Worm (Caenorhabditis elegans) whole organism, L4/young adult: ENCODE results near the gene rpn-6.2.
"Not testable (repeated sequence)": the region's sequence is repeated elsewhere in the genome, so short reads cannot be mapped to it uniquely, and the experiment has no call there.

Experiments used
- W03F9.2 ChIP-seq: fragments of 150-350 bp; optimal IDR thresholded peaks from 2 replicates; lab custom pipeline; 2014; ENCODE audit warnings: missing biosample characterization, missing genetic modification characterization
- dao-5 ChIP-seq: sonication (generic microtip); optimal IDR thresholded peaks from 2 replicates; lab custom pipeline; 2016; ENCODE audit warnings: missing genotype, missing genetic modification characterization, moderate library complexity, missing compliant biosample characterization
- him-1 ChIP-seq: sonication (generic microtip); optimal IDR thresholded peaks from 2 replicates; lab custom pipeline; 2016; ENCODE audit warnings: missing genotype, missing genetic modification reagents, missing genetic modification characterization, missing compliant biosample characterization

Gene rpn-6.2

ce11 chrIII:9012309-9012708 lies 10.5 kb upstream of the rpn-6.2 start, which contains the start of gene F59B2.9:
TSS of gene F59B2.9 (minus strand) at chrIII:9012409.
- no peak for TF ChIP-seq W03F9.2 (tag; lab: Kevin White, UChicago)
- TF ChIP-seq him-1 (tag; lab: Kevin White, UChicago) = no peak
- no peak for TF ChIP-seq dao-5 (tag; lab: Kevin White, UChicago)

ce11 chrIII:9010047-9010446 lies 8.2 kb upstream of the rpn-6.2 start, which contains the start of gene F59B2.8:
TSS of gene F59B2.8 (minus strand) at chrIII:9010197.
- no peak for TF ChIP-seq him-1 (tag; lab: Kevin White, UChicago)
- no peak for TF ChIP-seq W03F9.2 (tag; lab: Kevin White, UChicago)
- TF ChIP-seq dao-5 (tag; lab: Kevin White, UChicago) = no peak

- no peak for TF ChIP-seq him-1 (tag; lab: Kevin White, UChicago)
- no peak for TF ChIP-seq dao-5 (tag; lab: Kevin White, UChicago)
- TF ChIP-seq W03F9.2 (tag; lab: Kevin White, UChicago) = no peak
Measured at ce11 chrIII:9007183-9007582, 5.4 kb upstream of the rpn-6.2 start.

DNA sequence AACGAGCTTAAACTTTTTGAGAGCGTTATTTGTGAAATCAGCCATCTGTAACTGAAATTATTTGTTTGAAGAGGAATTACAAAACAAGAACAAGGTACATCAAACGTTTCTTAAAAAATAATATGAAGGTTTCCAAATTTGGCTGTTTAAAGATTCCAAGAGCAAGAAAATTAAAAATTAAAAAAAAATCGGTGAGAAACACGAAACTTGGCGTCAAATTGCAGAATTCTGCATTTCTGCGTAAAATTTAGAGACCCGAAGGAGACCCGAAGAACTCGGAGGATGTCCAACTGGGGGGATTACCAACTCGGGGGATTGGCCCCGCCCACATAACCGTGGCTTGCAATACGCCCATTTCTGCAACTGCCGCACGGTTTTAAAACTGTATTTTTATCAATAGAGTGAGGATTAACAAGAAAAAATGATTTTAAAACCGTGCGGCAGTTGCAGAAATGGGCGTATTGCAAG lies 4.1 kb upstream of the rpn-6.2 start, which contains the start of gene rab-6.1:
Gene rab-6.1, minus strand, starts transcription at position 51 of the 468 bp plus-strand sequence.
- not testable (repeated sequence) for TF ChIP-seq W03F9.2, dao-5, him-1 (tag; lab: Kevin White, UChicago)

ce11 chrIII:9004658-9005057 lies 2.9 kb upstream of the rpn-6.2 start:
- TF ChIP-seq W03F9.2 (tag; lab: Kevin White, UChicago) (no peak), dao-5 (tag; lab: Kevin White, UChicago) (no peak), him-1 (tag; lab: Kevin White, UChicago) (no peak)

ce11 chrIII:9002545-9002944 lies 746 bp upstream of the rpn-6.2 start, which contains the start of the genes F59B2.15 and zif-1:
TSS of gene F59B2.15 (minus strand) at chrIII:9002645.
TSS of gene zif-1 (plus strand) at chrIII:9002779.
- no peak for TF ChIP-seq him-1 (tag; lab: Kevin White, UChicago)
- TF ChIP-seq W03F9.2 (tag; lab: Kevin White, UChicago) = no peak
- TF ChIP-seq dao-5 (tag; lab: Kevin White, UChicago) = no peak

DNA sequence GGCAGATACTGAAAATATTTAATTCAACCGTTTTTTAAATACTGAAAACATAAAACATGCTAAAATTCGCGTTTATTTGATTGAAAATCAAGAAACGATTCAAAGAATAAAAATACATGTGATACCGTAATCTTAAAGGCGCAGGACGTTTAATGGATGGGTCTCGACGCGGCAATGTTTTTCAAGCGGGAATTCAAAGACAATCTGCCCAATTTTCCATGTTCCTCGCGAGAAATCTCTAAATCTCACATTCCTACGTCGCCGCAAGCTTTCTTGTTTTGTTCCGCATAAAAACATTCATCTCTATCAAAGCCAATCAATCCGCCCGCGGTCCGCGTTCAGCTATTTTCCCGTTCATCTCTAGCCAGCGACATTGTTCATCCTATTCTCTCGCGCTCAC lies 308 bp downstream of the rpn-6.2 start:
- TF ChIP-seq him-1 (tag; lab: Kevin White, UChicago) = no peak
- peak; percentile 22 for TF ChIP-seq W03F9.2 (tag; lab: Kevin White, UChicago)

DNA sequence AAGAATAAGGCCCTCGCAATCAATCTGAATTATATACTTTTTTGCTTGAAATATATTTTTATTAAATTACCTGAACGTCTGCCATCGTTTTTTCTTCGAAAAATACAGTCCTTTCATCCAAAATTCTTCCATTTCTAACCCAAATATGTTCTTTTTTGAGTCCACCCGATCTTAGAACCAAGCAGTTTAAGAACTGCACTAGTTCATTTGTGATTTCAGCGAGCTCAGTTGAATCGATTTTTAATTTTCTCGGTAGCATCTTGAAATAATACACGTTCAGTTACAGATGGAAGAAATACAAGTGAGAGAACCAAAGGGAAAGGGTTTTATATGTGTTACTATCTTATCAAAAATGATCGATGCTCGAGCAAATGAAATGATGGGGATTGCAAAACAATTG lies 2.3 kb downstream of the rpn-6.2 start, which contains the start of gene F59B2.3:
Gene F59B2.3, minus strand, starts transcription at position 259 of the 400 bp plus-strand sequence.
- no peak for TF ChIP-seq him-1 (tag; lab: Kevin White, UChicago)

- TF ChIP-seq W03F9.2 (tag; lab: Kevin White, UChicago) (no peak), dao-5 (tag; lab: Kevin White, UChicago) (no peak), him-1 (tag; lab: Kevin White, UChicago) (no peak)
Measured at ce11 chrIII:8998884-8999283, 2.9 kb downstream of the rpn-6.2 start.

- TF ChIP-seq dao-5 (tag; lab: Kevin White, UChicago) (no peak), him-1 (tag; lab: Kevin White, UChicago) (no peak), W03F9.2 (tag; lab: Kevin White, UChicago) (no peak)
Measured at ce11 chrIII:8997821-8998220, 4.0 kb downstream of the rpn-6.2 start.

DNA sequence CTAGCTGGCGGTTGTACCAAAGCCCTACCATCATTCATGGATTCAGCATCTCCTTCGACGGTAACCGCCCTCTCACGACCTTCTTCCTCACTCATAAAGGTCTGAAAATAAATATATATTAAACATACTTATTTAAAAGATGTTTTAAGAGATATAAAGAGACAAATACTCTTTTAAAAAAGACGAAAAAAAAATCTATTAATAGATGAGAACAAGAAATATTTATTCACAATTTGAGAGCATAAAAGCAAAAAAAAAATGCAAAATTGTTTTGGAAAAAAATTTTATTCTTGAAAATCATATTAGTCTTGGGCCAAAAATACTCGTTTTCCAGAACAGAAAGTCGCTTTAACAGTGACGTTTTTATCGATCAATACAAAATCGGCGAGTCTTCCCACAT lies 5.1 kb downstream of the rpn-6.2 start, which contains the start of gene skat-1:
Gene skat-1, minus strand, starts transcription at position 101 of the 400 bp plus-strand sequence.
- no peak for TF ChIP-seq W03F9.2 (tag; lab: Kevin White, UChicago)
- no peak for TF ChIP-seq him-1 (tag; lab: Kevin White, UChicago)

DNA sequence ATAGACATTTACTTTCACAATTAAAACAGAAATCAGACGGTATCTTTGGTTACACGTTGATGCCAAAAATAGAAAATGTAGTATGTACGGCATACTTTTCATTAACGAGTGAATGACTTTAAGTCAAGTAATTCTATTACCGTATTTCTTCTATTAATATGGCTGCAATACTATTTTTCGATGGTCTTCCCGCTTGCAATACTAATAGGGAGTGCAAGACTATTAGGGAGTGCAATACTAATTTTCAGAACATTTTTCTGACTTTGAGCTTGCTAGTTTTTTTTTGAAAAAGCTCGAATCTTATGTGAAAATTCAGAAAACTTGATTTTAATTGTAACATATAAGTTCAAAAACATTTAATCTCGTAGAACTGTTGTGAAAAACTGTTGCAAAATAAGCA lies 12.0 kb downstream of the rpn-6.2 start, which contains the start of gene R08D7.7:
Gene R08D7.7, plus strand, starts transcription at position 301 of the 400 bp plus-strand sequence.
- TF ChIP-seq W03F9.2, him-1, dao-5 (tag; lab: Kevin White, UChicago): not testable (repeated sequence)

- TF ChIP-seq W03F9.2 (tag; lab: Kevin White, UChicago) = no peak
- no peak for TF ChIP-seq him-1 (tag; lab: Kevin White, UChicago)
- TF ChIP-seq dao-5 (tag; lab: Kevin White, UChicago) = no peak
Measured at ce11 chrIII:8988544-8988943, 13.3 kb downstream of the rpn-6.2 start.

- TF ChIP-seq him-1 (tag; lab: Kevin White, UChicago) (no peak), W03F9.2 (tag; lab: Kevin White, UChicago) (no peak), dao-5 (tag; lab: Kevin White, UChicago) (no peak)
Measured at ce11 chrIII:8988061-8988460, 13.7 kb downstream of the rpn-6.2 start.
